Fruit fly (Drosophila melanogaster) ovary, adult (tissue): ENCODE measurements around the gene CG7781.

Experiments used
- CG17801 ChIP-seq: fragments of 200-800 bp; optimal IDR thresholded peaks from 2 replicates; lab custom pipeline; 2019; ENCODE audit warnings: missing biosample characterization, mild to moderate bottlenecking, missing genetic modification characterization, moderate library complexity; ENCODE audit not compliant: partially characterized antibody

The CG7781 gene

dm6 chr2L:8319858-8320525 is 5.2 kb downstream of the CG7781 start, which contains the start of the genes mtsh and strat:
mtsh (minus strand) TSS chr2L:8319908.
strat (plus strand) TSS chr2L:8320328.
- TF ChIP-seq CG17801 (GFP tag; lab: Kevin White, UChicago) = peak; percentile 69

DNA sequence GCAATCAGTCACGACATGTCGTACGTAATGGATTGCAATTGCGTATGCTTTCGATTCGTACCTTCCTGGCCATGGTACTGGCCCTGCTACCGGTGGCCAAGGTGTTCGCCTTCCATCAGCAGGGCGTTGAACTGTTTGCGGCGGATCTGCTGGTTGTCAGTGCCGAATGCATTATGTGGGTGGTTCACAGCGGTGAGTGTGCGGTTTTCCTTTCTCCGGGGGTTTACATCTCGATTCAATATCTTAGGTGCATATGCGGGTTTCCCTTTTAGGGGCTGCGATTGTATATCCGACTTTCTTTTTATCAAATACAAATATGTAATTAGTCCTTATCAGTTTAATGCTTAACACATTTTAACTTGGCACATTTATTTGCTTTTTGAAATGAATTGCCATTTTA is 13.5 kb downstream of the CG7781 start:
- TF ChIP-seq CG17801 (GFP tag; lab: Kevin White, UChicago) = no peak

DNA sequence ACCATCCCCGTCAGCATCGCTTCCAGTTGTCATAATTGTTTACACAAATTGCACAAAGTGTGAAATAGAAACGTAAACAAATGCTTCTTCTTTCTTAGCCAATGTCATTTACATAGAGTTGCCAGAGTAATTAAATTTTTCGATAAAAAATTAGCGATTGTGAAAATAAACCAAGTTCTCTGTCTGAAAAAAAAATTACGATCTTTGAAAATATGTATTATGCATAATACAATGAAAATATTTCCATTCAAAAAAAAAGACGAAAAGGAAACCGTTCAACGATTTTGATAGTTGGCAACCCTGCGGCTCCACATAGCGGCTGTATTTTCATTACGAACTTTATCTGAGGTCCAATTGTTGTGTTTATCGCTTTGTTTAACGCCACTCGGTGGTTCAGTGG is 14.1 kb downstream of the CG7781 start, which contains the start of the genes CG7810 and CG7806:
Gene CG7810, minus strand, starts transcription at position 105 of the 400 bp plus-strand sequence.
Gene CG7806, plus strand, starts transcription at position 309 of the 400 bp plus-strand sequence.
- TF ChIP-seq CG17801 (GFP tag; lab: Kevin White, UChicago) = peak; percentile 91

dm6 chr2L:8307817-8308551 is 17.2 kb downstream of the CG7781 start, which contains the start of the genes Ostgamma and Mettl14:
Ostgamma (minus strand) TSS chr2L:8308192.
Mettl14 (plus strand) TSS chr2L:8308427.
- TF ChIP-seq CG17801 (GFP tag; lab: Kevin White, UChicago) = peak; percentile 24

dm6 chr2L:8305409-8305808 is 19.8 kb downstream of the CG7781 start, which contains the start of gene CG7840:
CG7840 (plus strand) TSS chr2L:8305586.
- TF ChIP-seq CG17801 (GFP tag; lab: Kevin White, UChicago) = peak; percentile 33

DNA sequence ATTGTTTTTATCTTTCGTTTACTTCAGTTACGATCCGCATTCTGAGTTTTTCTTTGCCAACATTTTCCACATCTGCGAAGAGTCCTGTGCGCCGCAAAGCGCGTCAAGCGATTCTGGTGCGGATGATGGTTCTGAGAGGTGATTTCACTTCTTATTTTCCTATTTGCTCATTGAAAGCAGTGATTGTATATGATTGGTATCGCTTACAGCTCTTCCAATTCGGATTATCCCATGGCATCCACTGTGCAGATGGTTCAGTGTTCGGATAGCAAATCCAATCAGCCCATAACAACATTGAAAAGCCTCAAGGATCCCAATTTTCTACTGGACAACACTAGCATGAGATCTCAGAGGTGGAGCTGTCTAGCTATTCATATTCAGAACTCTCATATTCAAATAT is 20.6 kb downstream of the CG7781 start:
- no peak for TF ChIP-seq CG17801 (GFP tag; lab: Kevin White, UChicago)

DNA sequence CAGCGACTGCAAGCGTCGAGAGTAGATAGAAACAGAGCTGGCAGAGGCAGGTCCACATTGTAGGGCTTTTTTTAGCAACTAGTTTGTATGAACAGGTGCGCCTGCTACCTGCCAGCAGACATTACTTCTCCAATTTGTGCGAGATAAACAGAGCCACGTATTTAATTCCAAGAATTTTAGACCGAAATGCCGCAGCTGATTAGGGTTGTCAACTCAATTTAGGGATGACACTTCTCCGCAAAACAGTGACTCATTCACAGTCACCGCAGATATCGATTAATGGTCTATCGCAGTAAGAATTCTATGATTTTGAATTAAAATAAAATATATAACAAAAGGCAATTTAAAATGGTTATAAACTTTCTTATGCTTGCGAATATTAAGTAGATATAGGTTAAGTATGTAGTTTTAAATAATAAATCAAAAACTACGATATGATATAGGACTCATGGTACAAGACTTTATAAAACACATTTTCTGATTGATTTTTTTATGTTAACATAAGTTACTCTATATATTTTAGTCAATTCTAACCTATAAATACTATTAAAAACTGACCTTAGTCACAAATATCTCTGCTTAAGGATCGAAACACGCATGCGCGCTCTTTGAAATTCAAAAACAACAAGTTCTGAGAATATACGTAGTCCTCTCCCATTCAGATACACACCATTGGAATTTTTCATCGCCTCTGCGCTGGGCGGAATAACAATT is 22.3 kb downstream of the CG7781 start, which contains the start of the genes wol and Scgalpha:
Gene wol, minus strand, starts transcription at position 220 of the 714 bp plus-strand sequence.
Gene Scgalpha, plus strand, starts transcription at position 664 of the 714 bp plus-strand sequence.
- TF ChIP-seq CG17801 (GFP tag; lab: Kevin White, UChicago) = no peak

DNA sequence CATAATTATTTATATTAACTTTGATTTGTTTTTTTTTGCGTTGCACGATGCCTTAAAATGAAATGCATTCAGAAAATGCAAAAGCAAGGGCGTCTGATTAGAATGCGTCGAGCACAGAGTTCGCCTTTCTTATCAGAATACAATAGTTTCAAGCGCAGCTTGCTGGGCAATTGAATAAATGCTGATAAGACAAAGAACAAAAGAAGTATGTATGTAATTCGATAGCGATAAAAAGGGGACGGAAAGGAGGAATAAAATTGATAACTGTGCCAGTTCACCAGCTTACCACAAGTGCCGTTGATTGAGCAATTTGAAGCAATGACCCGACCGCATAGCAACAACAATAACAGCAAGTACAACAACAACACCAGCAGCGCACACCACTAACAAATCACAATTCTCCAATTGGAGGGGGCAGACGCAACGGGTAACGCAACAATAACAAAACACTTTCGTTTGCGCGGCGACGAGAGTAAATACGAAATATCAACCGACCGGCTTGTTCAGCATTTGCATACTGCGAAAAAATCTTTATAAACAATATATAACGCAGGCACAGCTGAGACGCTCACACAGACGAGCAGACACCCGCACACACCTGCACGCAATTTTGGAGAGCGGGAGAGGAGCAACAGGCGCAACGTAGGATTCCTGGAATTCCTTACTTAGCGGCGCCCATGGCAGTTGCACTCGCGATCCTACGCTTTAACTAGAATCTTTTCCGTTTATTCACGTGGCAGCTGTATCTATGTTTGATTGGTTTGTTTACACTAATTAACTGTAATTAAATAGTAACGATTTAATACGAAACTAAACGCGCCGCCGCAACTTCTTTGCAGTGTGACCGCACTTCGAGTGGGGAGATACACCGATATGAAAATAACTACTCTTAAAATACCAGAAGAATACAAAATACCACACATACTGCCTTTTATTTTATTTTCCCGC is 24.7 kb downstream of the CG7781 start, which contains the start of gene Btk:
Gene Btk, minus strand, starts transcription at position 860 of the 948 bp plus-strand sequence.
- no peak for TF ChIP-seq CG17801 (GFP tag; lab: Kevin White, UChicago)

dm6 chr2L:8299194-8299811 is 25.9 kb downstream of the CG7781 start:
- peak; percentile 52 for TF ChIP-seq CG17801 (GFP tag; lab: Kevin White, UChicago)

DNA sequence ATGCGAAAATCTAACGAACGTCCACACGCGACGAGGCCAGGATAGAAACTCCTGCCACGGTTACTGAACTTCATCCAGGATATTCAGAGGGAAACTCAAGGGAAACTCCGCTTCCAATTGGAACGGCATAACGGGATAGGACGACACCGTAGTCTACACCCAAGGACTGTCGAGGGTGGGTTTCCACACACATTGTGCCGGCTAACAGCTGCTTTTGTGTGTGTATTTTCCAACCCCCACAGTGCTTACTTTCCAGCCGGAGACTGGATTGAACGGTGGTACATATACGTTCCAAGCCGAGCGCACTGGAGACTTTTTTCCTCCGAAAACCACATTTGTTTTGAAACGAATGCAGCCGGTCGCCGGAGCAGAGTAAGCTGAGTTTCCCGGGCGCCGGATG is 28.1 kb downstream of the CG7781 start:
- no peak for TF ChIP-seq CG17801 (GFP tag; lab: Kevin White, UChicago)

dm6 chr2L:8296395-8296794 is 28.8 kb downstream of the CG7781 start:
- no peak for TF ChIP-seq CG17801 (GFP tag; lab: Kevin White, UChicago)

dm6 chr2L:8294043-8294442 is 31.2 kb downstream of the CG7781 start:
- no peak for TF ChIP-seq CG17801 (GFP tag; lab: Kevin White, UChicago)

DNA sequence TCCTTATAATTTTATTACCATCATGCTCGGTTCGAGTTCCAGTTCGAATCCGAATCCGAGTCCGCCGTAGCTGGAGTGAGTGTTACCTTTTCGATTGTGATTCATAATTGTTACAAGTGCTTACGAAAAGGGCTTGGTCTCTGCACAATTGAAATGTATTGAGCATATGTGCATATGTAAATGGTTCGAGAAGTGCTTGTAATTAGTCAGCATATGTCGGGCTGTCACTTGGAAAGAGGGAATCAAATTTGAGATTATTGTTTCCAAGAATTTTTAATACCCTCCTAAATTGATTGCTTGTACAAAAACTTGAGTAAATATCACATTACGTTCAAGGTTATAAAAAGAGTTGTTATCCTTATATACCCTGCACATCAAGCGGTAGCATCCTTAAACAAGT is 31.8 kb downstream of the CG7781 start:
- TF ChIP-seq CG17801 (GFP tag; lab: Kevin White, UChicago) = no peak
